Fruit fly (Drosophila melanogaster): ENCODE data around the gene Spn77Bc.
A peak's percentile ranks its signal among the peaks of the same experiment; 100 is the strongest.

dm6 chr3L:20347762-20348580 is 5.5 kb downstream of the Spn77Bc start, which contains the start of the genes Rbbp5 and eRF1:
- no peak for TF ChIP-seq spab (GFP tag; optimal IDR thresholded peaks at IDR 0.05)
- TF ChIP-seq Eip75B (GFP tag; optimal IDR thresholded peaks at IDR 0.05) = peak; percentile 33
- TF ChIP-seq Sox15 (GFP tag; optimal IDR thresholded peaks at IDR 0.05) = peak; percentile 51
- TF ChIP-seq dsx (GFP tag; optimal IDR thresholded peaks at IDR 0.05; ENCODE audit: poor library complexity, severe bottlenecking) = peak; percentile 51
